Fruit fly (Drosophila melanogaster) whole organism, embryonic: Measurements from ENCODE around the gene CG6296.

Experiments
- Asciz ChIP-seq: fragments of 200-800 bp; sonication (Bioruptor generic); optimal IDR thresholded peaks from 2 replicates; lab custom pipeline; 2017; ENCODE audit warnings: missing biosample characterization, mild to moderate bottlenecking, missing genetic modification characterization, missing genetic modification reagents
- Atf-2 ChIP-seq: fragments of 200-800 bp; sonication (Bioruptor generic); optimal IDR thresholded peaks from 2 replicates; lab custom pipeline; 2016; ENCODE audit warnings: missing biosample characterization, missing genetic modification characterization
- B-H1 ChIP-seq: fragments of 200-800 bp; sonication (Bioruptor generic); IDR thresholded peaks from 3 replicates; pipeline ENCODE4 v1.3.6; 2022; ENCODE audit warnings: missing biosample characterization, missing genetic modification characterization
- CG10147 ChIP-seq: fragments of 200-800 bp; sonication (Bioruptor generic); optimal IDR thresholded peaks from 2 replicates; lab custom pipeline; 2019; ENCODE audit warnings: missing biosample characterization, mild to moderate bottlenecking, missing genetic modification characterization, moderate library complexity
- CG10209 ChIP-seq: fragments of 200-800 bp; sonication (Bioruptor generic); optimal IDR thresholded peaks from 3 replicates; lab custom pipeline; 2017; ENCODE audit warnings: missing biosample characterization, mild to moderate bottlenecking, missing genetic modification characterization, missing genetic modification reagents
- CG11398 ChIP-seq: fragments of 200-800 bp; sonication (Bioruptor generic); optimal IDR thresholded peaks from 2 replicates; lab custom pipeline; 2016; ENCODE audit warnings: missing biosample characterization, missing genetic modification characterization
- CG12391 ChIP-seq: fragments of 200-800 bp; sonication (Bioruptor generic); optimal IDR thresholded peaks from 3 replicates; lab custom pipeline; 2018; ENCODE audit warnings: missing biosample characterization, mild to moderate bottlenecking, missing genetic modification characterization, moderate library complexity
- CG14860 ChIP-seq: fragments of 200-800 bp; sonication (Bioruptor generic); IDR thresholded peaks from 3 replicates; pipeline ENCODE4 v1.3.6; 2022; ENCODE audit warnings: missing biosample characterization, missing genetic modification characterization; ENCODE audit not compliant: partially characterized antibody
- CG16813 ChIP-seq: fragments of 200-800 bp; sonication (Bioruptor generic); IDR thresholded peaks from 3 replicates; pipeline ENCODE4 v1.3.6; 2022; ENCODE audit warnings: missing biosample characterization, missing genetic modification characterization; ENCODE audit not compliant: partially characterized antibody
- CG17568 ChIP-seq: fragments of 200-800 bp; sonication (Bioruptor generic); optimal IDR thresholded peaks from 2 replicates; lab custom pipeline; 2018; ENCODE audit warnings: missing biosample characterization, mild to moderate bottlenecking, missing genetic modification characterization, moderate library complexity
- CG17802 ChIP-seq: fragments of 200-800 bp; sonication (Bioruptor generic); optimal IDR thresholded peaks from 2 replicates; lab custom pipeline; 2018; ENCODE audit warnings: missing biosample characterization, mild to moderate bottlenecking, missing genetic modification characterization, moderate library complexity
- CG17912 ChIP-seq: fragments of 200-800 bp; sonication (Bioruptor generic); optimal IDR thresholded peaks from 2 replicates; lab custom pipeline; 2018; ENCODE audit warnings: missing biosample characterization, mild to moderate bottlenecking, missing genetic modification characterization
- CG18476 ChIP-seq: fragments of 200-800 bp; sonication (Bioruptor generic); optimal IDR thresholded peaks from 2 replicates; lab custom pipeline; 2016; ENCODE audit warnings: missing biosample characterization, mild to moderate bottlenecking, missing genetic modification characterization
- CG2202 ChIP-seq: fragments of 200-800 bp; sonication (Bioruptor generic); optimal IDR thresholded peaks from 2 replicates; lab custom pipeline; 2018; ENCODE audit warnings: missing biosample characterization, mild to moderate bottlenecking, missing genetic modification characterization
- CG2712 ChIP-seq: fragments of 200-800 bp; optimal IDR thresholded peaks from 3 replicates; lab custom pipeline; 2019; ENCODE audit warnings: missing biosample characterization, mild to moderate bottlenecking, missing genetic modification characterization, moderate library complexity
- CG31441 ChIP-seq: fragments of 200-800 bp; sonication (Bioruptor generic); IDR thresholded peaks from 2 replicates; pipeline ENCODE4 v1.3.6; 2022; ENCODE audit warnings: missing biosample characterization, missing genetic modification characterization
- CG3163 ChIP-seq: fragments of 200-800 bp; sonication (Bioruptor generic); optimal IDR thresholded peaks from 3 replicates; lab custom pipeline; 2016; ENCODE audit warnings: missing biosample characterization, missing genetic modification characterization
- CG34376 ChIP-seq: fragments of 200-800 bp; sonication (Bioruptor generic); optimal IDR thresholded peaks from 2 replicates; lab custom pipeline; 2018; ENCODE audit warnings: missing biosample characterization, mild to moderate bottlenecking, missing genetic modification characterization
- CG34422 ChIP-seq: fragments of 200-800 bp; sonication (Bioruptor generic); IDR thresholded peaks from 3 replicates; pipeline ENCODE4 v1.3.6; 2022; ENCODE audit warnings: missing biosample characterization, missing genetic modification characterization
- CG4404 ChIP-seq: fragments of 200-800 bp; sonication (Bioruptor generic); IDR thresholded peaks from 2 replicates; pipeline ENCODE4 v1.3.6; 2022; ENCODE audit warnings: missing biosample characterization, missing genetic modification characterization
- CG6683 ChIP-seq: fragments of 200-800 bp; sonication (Bioruptor generic); optimal IDR thresholded peaks from 2 replicates; lab custom pipeline; 2017; ENCODE audit warnings: missing biosample characterization, mild to moderate bottlenecking, missing genetic modification characterization, missing genetic modification reagents
- CG6765 ChIP-seq: fragments of 200-800 bp; sonication (Bioruptor generic); optimal IDR thresholded peaks from 3 replicates; lab custom pipeline; 2017; ENCODE audit warnings: missing biosample characterization, mild to moderate bottlenecking, missing genetic modification characterization
- CG7839 ChIP-seq: fragments of 200-800 bp; sonication (Bioruptor generic); optimal IDR thresholded peaks from 3 replicates; lab custom pipeline; 2018; ENCODE audit warnings: missing biosample characterization, mild to moderate bottlenecking, missing genetic modification characterization, moderate library complexity
- CG8089 ChIP-seq: fragments of 200-800 bp; sonication (Bioruptor generic); optimal IDR thresholded peaks from 3 replicates; lab custom pipeline; 2016; ENCODE audit warnings: missing biosample characterization, missing genetic modification characterization
- CHES-1-like ChIP-seq: fragments of 200-800 bp; sonication (Bioruptor generic); optimal IDR thresholded peaks from 2 replicates; lab custom pipeline; 2016; ENCODE audit warnings: missing biosample characterization, missing genetic modification characterization
- D ChIP-seq, 2 experiments: fragments of 200-800 bp in 1 of 2; fragments of >200 bp in 1 of 2; sonication (Bioruptor generic) in 1 of 2; optimal IDR thresholded peaks; 2 replicates in 1 of 2; 3 replicates in 1 of 2; lab custom pipeline; 2017; ENCODE audit warnings: mild to moderate bottlenecking in 1 of 2, missing biosample characterization in 1 of 2, missing genetic modification characterization in 1 of 2, missing genetic modification reagents in 1 of 2
- Dip3 ChIP-seq: fragments of 200-800 bp; sonication (Bioruptor generic); optimal IDR thresholded peaks from 3 replicates; lab custom pipeline; 2016; ENCODE audit warnings: missing biosample characterization, missing genetic modification characterization
- Doc3 ChIP-seq: fragments of 200-800 bp; sonication (Bioruptor generic); IDR thresholded peaks from 3 replicates; pipeline ENCODE4 v1.3.6; 2022; ENCODE audit warnings: missing biosample characterization, missing genetic modification characterization; ENCODE audit not compliant: partially characterized antibody
- Ets65A ChIP-seq: fragments of 200-800 bp; sonication (Bioruptor generic); peaks from one replicate; lab custom pipeline; 2016; ENCODE audit warnings: missing biosample characterization, missing genetic modification characterization
- H15 ChIP-seq: fragments of 200-800 bp; sonication (Bioruptor generic); IDR thresholded peaks from 3 replicates; pipeline ENCODE4 v1.3.6; 2022; ENCODE audit warnings: missing biosample characterization, missing genetic modification characterization
- HLH4C ChIP-seq: fragments of 200-800 bp; sonication (Bioruptor generic); IDR thresholded peaks from 3 replicates; pipeline ENCODE4 v1.3.6; 2022; ENCODE audit warnings: missing biosample characterization, missing genetic modification characterization; ENCODE audit not compliant: partially characterized antibody
- Nf-YA ChIP-seq: fragments of 200-800 bp; sonication (Bioruptor generic); IDR thresholded peaks from 2 replicates; pipeline ENCODE4 v1.3.6; 2022; ENCODE audit warnings: missing biosample characterization, missing genetic modification characterization
- Opbp ChIP-seq: fragments of 200-800 bp; sonication (Bioruptor generic); IDR thresholded peaks from 3 replicates; pipeline ENCODE4 v1.3.6; 2022; ENCODE audit warnings: missing biosample characterization, missing genetic modification characterization; ENCODE audit not compliant: partially characterized antibody
- Ssrp ChIP-seq: fragments of 200-800 bp; sonication (Bioruptor generic); optimal IDR thresholded peaks from 2 replicates; lab custom pipeline; 2018; ENCODE audit warnings: missing biosample characterization, mild to moderate bottlenecking, missing genetic modification characterization, moderate library complexity
- bbx ChIP-seq: fragments of 200-800 bp; sonication (Bioruptor generic); IDR thresholded peaks from 2 replicates; pipeline ENCODE4 v1.3.6; 2022; ENCODE audit warnings: missing biosample characterization, missing genetic modification characterization; ENCODE audit not compliant: partially characterized antibody
- btn ChIP-seq: fragments of 200-800 bp; sonication (Bioruptor generic); optimal IDR thresholded peaks from 2 replicates; lab custom pipeline; 2016; ENCODE audit warnings: missing biosample characterization, missing genetic modification characterization
- dpn ChIP-seq, 2 experiments: fragments of 200-800 bp; sonication (Bioruptor generic); optimal IDR thresholded peaks; 3 replicates each; lab custom pipeline; 2016; ENCODE audit warnings: missing biosample characterization in 2 of 2, missing genetic modification characterization in 2 of 2
- emc ChIP-seq: fragments of 200-800 bp; sonication (Bioruptor generic); optimal IDR thresholded peaks from 2 replicates; lab custom pipeline; 2016; ENCODE audit warnings: missing biosample characterization, missing genetic modification characterization
- ems ChIP-seq: fragments of 200-800 bp; sonication (Bioruptor generic); optimal IDR thresholded peaks from 3 replicates; lab custom pipeline; 2016; ENCODE audit warnings: missing biosample characterization, missing genetic modification characterization
- ewg ChIP-seq: fragments of 200-800 bp; sonication (Bioruptor generic); optimal IDR thresholded peaks from 3 replicates; lab custom pipeline; 2017; ENCODE audit warnings: mild to moderate bottlenecking, missing biosample characterization, missing genetic modification reagents, missing genetic modification characterization
- fd64A ChIP-seq: fragments of 200-800 bp; sonication (Bioruptor generic); optimal IDR thresholded peaks from 3 replicates; lab custom pipeline; 2018; ENCODE audit warnings: missing biosample characterization, mild to moderate bottlenecking, missing genetic modification characterization
- gcm2 ChIP-seq: fragments of 200-800 bp; sonication (Bioruptor generic); optimal IDR thresholded peaks from 2 replicates; lab custom pipeline; 2016; ENCODE audit warnings: missing biosample characterization, missing genetic modification characterization
- h ChIP-seq: fragments of >200 bp; optimal IDR thresholded peaks from 2 replicates; lab custom pipeline; 2017
- ken ChIP-seq: fragments of 200-800 bp; sonication (Bioruptor generic); IDR thresholded peaks from 3 replicates; pipeline ENCODE4 v1.3.6; 2022; ENCODE audit warnings: missing biosample characterization, missing genetic modification characterization
- pros ChIP-seq: fragments of 200-800 bp; sonication (Bioruptor generic); optimal IDR thresholded peaks from 3 replicates; lab custom pipeline; 2019; ENCODE audit warnings: missing biosample characterization, mild to moderate bottlenecking, missing genetic modification characterization, moderate library complexity
- sr ChIP-seq: fragments of 200-800 bp; sonication (Bioruptor generic); IDR thresholded peaks from 3 replicates; pipeline ENCODE4 v1.3.6; 2022; ENCODE audit warnings: missing biosample characterization, missing genetic modification characterization
- stwl ChIP-seq: fragments of 200-800 bp; sonication (Bioruptor generic); optimal IDR thresholded peaks from 3 replicates; lab custom pipeline; 2018; ENCODE audit warnings: missing biosample characterization, mild to moderate bottlenecking, missing genetic modification characterization, moderate library complexity
- tgo ChIP-seq: fragments of 200-800 bp; sonication (Bioruptor generic); IDR thresholded peaks from 3 replicates; pipeline ENCODE4 v1.3.6; 2022; ENCODE audit warnings: missing biosample characterization, missing genetic modification characterization

The CG6296 gene

dm6 chr3R:26967587-26968312, 37.5 kb downstream of the CG6296 start (continued):
- no peak for TF ChIP-seq CG16813 (GFP tag; lab: Robert Waterston, UW)
- TF ChIP-seq Dip3 (GFP tag; lab: Kevin White, UChicago), result no peak
- TF ChIP-seq CG17912 (GFP tag; lab: Kevin White, UChicago), result no peak
- TF ChIP-seq Atf-2 (GFP tag; lab: Kevin White, UChicago), result no peak
- TF ChIP-seq fd64A (GFP tag; lab: Kevin White, UChicago), result no peak
- no peak for TF ChIP-seq btn (GFP tag; lab: Kevin White, UChicago)
- TF ChIP-seq CG31441 (GFP tag; lab: Robert Waterston, UW), result 0 out of 2 replicates have a peak, but pooled peaks have one; percentile 7
- peak; percentile 6; the same call in 1 of the 2 replicates for TF ChIP-seq Nf-YA
- no peak for TF ChIP-seq pros (GFP tag; lab: Kevin White, UChicago)
- no peak for TF ChIP-seq gcm2
- no peak for TF ChIP-seq CG12391 (tag; lab: Kevin White, UChicago)
- TF ChIP-seq Ets65A (GFP tag; lab: Kevin White, UChicago), result no peak
- TF ChIP-seq CG10209, result peak; percentile 17
- no peak for TF ChIP-seq ems (GFP tag; lab: Kevin White, UChicago)
- peak; percentile 48 for TF ChIP-seq Ssrp (tag; lab: Kevin White, UChicago)
- peak; percentile 47; the same call in 2 of the 3 replicates for TF ChIP-seq tgo (GFP tag; lab: Robert Waterston, UW)
- no peak for TF ChIP-seq D (optimal IDR thresholded peaks at IDR 0.05; lab: Kevin White, UChicago)
- no peak for TF ChIP-seq D (GFP tag; optimal IDR thresholded peaks at IDR 0.05; lab: Kevin White, UChicago)
- no peak; the same call in 1 of the 2 replicates for TF ChIP-seq CG4404 (GFP tag; lab: Robert Waterston, UW)
- no peak for TF ChIP-seq CG17568 (GFP tag; lab: Kevin White, UChicago)
- no peak for TF ChIP-seq bbx (GFP tag; lab: Robert Waterston, UW)
- no peak for TF ChIP-seq CG11398 (GFP tag; lab: Kevin White, UChicago)
- TF ChIP-seq ken (GFP tag; lab: Robert Waterston, UW), result peak; percentile 47; the same call in 1 of the 3 replicates
- TF ChIP-seq CG2712, result peak; percentile 16
- TF ChIP-seq CG14860 (GFP tag; lab: Robert Waterston, UW), result no peak
- no peak for TF ChIP-seq emc (GFP tag; lab: Kevin White, UChicago)
- no peak for TF ChIP-seq dpn (GFP tag; optimal IDR thresholded peaks at IDR 0.05; lab: Kevin White, UChicago)
- no peak for TF ChIP-seq CG8089
- TF ChIP-seq CG6683 (GFP tag; lab: Kevin White, UChicago), result no peak
- no peak for TF ChIP-seq CG2202 (tag; lab: Kevin White, UChicago)
- TF ChIP-seq CG10147 (GFP tag; lab: Kevin White, UChicago), result no peak
- no peak for TF ChIP-seq Doc3 (GFP tag; lab: Robert Waterston, UW)
- no peak for TF ChIP-seq ewg (GFP tag; lab: Kevin White, UChicago)
- TF ChIP-seq stwl (tag; lab: Kevin White, UChicago), result no peak
- TF ChIP-seq CG17802 (tag; lab: Kevin White, UChicago), result no peak
- TF ChIP-seq CG3163 (GFP tag; lab: Kevin White, UChicago), result no peak

dm6 chr3R:26966794-26967323, 38.4 kb downstream of the CG6296 start, which contains the start of gene CG5521:
TSS of gene CG5521 (plus strand) at chr3R:26966930.
- TF ChIP-seq CHES-1-like (peak; percentile 11), HLH4C (peak; percentile 36; the same call in 1 of the 3 replicates), CG18476 (GFP tag; lab: Kevin White, UChicago) (no peak), sr (peak; percentile 67; the same call in 2 of the 3 replicates), H15 (GFP tag; lab: Robert Waterston, UW) (no peak), CG34376 (GFP tag; lab: Kevin White, UChicago) (peak; percentile 5), h (no peak), CG6765 (peak; percentile 22), Opbp (peak; percentile 70), bbx (GFP tag; lab: Robert Waterston, UW) (peak; percentile 45), CG7839 (tag; lab: Kevin White, UChicago) (peak; percentile 7), Asciz (GFP tag; lab: Kevin White, UChicago) (no peak), B-H1 (GFP tag; lab: Robert Waterston, UW) (no peak), CG34422 (GFP tag; lab: Robert Waterston, UW) (0 out of 3 replicates have a peak, but pooled peaks have one; percentile 66)
